Worm (Caenorhabditis elegans) whole organism, young adult: ENCODE results near the gene ufd-3.

Experiments used
- B0336.3 ChIP-seq: fragments of 200-800 bp; sonication (Bioruptor generic); IDR thresholded peaks from 2 replicates; pipeline ENCODE4 v1.3.6; 2022; ENCODE audit warnings: missing genetic modification characterization, missing compliant biosample characterization
- C17E4.6 ChIP-seq: fragments of 200-800 bp; sonication (Bioruptor generic); IDR thresholded peaks from 2 replicates; pipeline ENCODE4 v1.3.6; 2022; ENCODE audit warnings: missing genetic modification reagents, missing genetic modification characterization, missing compliant biosample characterization
- F10E7.11 ChIP-seq: sonication (generic microtip); optimal IDR thresholded peaks from 2 replicates; lab custom pipeline; 2017; ENCODE audit warnings: mild to moderate bottlenecking, missing genetic modification characterization, moderate library complexity, missing compliant biosample characterization
- F22D6.2 ChIP-seq: sonication (generic microtip); optimal IDR thresholded peaks from 2 replicates; lab custom pipeline; 2016; ENCODE audit warnings: mild to moderate bottlenecking, missing genetic modification characterization, missing compliant biosample characterization
- F33H1.4 ChIP-seq: fragments of 200-800 bp; sonication (Bioruptor generic); IDR thresholded peaks from 2 replicates; pipeline ENCODE4 v1.3.6; 2022; ENCODE audit warnings: missing genetic modification reagents, missing genetic modification characterization, missing compliant biosample characterization
- F37B4.10 ChIP-seq: fragments of 200-800 bp; sonication (Bioruptor generic); IDR thresholded peaks from 2 replicates; pipeline ENCODE4 v1.3.6; 2022; ENCODE audit warnings: missing genetic modification characterization, missing compliant biosample characterization
- F49E8.2 ChIP-seq: sonication (generic microtip); optimal IDR thresholded peaks from 3 replicates; lab custom pipeline; 2017; ENCODE audit warnings: missing genetic modification characterization, mild to moderate bottlenecking, missing compliant biosample characterization, antibody characterized with exemption, moderate library complexity; ENCODE audit not compliant: insufficient read depth
- F52B5.7 ChIP-seq: sonication (generic microtip); optimal IDR thresholded peaks from 2 replicates; lab custom pipeline; 2016; ENCODE audit warnings: mild to moderate bottlenecking, missing genetic modification characterization, missing compliant biosample characterization
- F55B11.4 ChIP-seq: sonication (generic microtip); optimal IDR thresholded peaks from 2 replicates; lab custom pipeline; 2016; ENCODE audit warnings: missing compliant biosample characterization, missing genetic modification characterization, borderline replicate concordance; ENCODE audit not compliant: insufficient read depth
- F57C9.4 ChIP-seq: sonication (generic microtip); optimal IDR thresholded peaks from 2 replicates; lab custom pipeline; 2017; ENCODE audit warnings: mild to moderate bottlenecking, missing genetic modification characterization, missing compliant biosample characterization
- K12H6.12 ChIP-seq: fragments of 200-800 bp; sonication (Bioruptor generic); optimal IDR thresholded peaks from 2 replicates; lab custom pipeline; 2018; ENCODE audit warnings: mild to moderate bottlenecking, missing genetic modification characterization, missing compliant biosample characterization
- Y53F4B.3 ChIP-seq: fragments of 200-800 bp; sonication (Bioruptor generic); IDR thresholded peaks from 2 replicates; pipeline ENCODE4 v1.3.6; 2022; ENCODE audit warnings: missing genetic modification reagents, missing genetic modification characterization, missing compliant biosample characterization
- ama-1 ChIP-seq, 3 experiments: fragments of 150-350 bp in 1 of 3; sonication (generic microtip) in 2 of 3; optimal IDR thresholded peaks; 2 replicates each; lab custom pipeline; 2014 to 2018; ENCODE audit warnings: missing biosample characterization in 2 of 3, missing genetic modification characterization in 2 of 3, missing genetic modification reagents in 2 of 3
- aptf-3 ChIP-seq: fragments of 200-800 bp; sonication (Bioruptor generic); IDR thresholded peaks from 2 replicates; pipeline ENCODE4 v1.3.6; 2022; ENCODE audit warnings: missing genetic modification characterization, missing compliant biosample characterization
- attf-3 ChIP-seq: fragments of 200-800 bp; sonication (Bioruptor generic); conservative IDR thresholded peaks from 2 replicates; pipeline ENCODE4 v1.3.6; 2022; ENCODE audit warnings: missing genetic modification reagents, missing genetic modification characterization, missing compliant biosample characterization
- attf-5 ChIP-seq: fragments of 200-800 bp; sonication (Bioruptor generic); optimal IDR thresholded peaks from 2 replicates; lab custom pipeline; 2018; ENCODE audit warnings: mild to moderate bottlenecking, missing genetic modification characterization, missing compliant biosample characterization
- attf-6 ChIP-seq: fragments of 200-800 bp; sonication (Bioruptor generic); IDR thresholded peaks from 2 replicates; pipeline ENCODE4 v1.3.6; 2022; ENCODE audit warnings: missing genetic modification reagents, missing genetic modification characterization, missing compliant biosample characterization
- bed-1 ChIP-seq: fragments of 200-800 bp; sonication (Bioruptor generic); IDR thresholded peaks from 2 replicates; pipeline ENCODE4 v1.3.6; 2022; ENCODE audit warnings: missing genetic modification reagents, missing genetic modification characterization, missing compliant biosample characterization
- cebp-2 ChIP-seq: fragments of 200-800 bp; sonication (Bioruptor generic); IDR thresholded peaks from 2 replicates; pipeline ENCODE4 v1.3.6; 2022; ENCODE audit warnings: missing genetic modification characterization, missing compliant biosample characterization
- ceh-100 ChIP-seq: fragments of 200-800 bp; sonication (Bioruptor generic); IDR thresholded peaks from 2 replicates; pipeline ENCODE4 v1.3.6; 2022; ENCODE audit warnings: missing genetic modification reagents, missing genetic modification characterization, missing compliant biosample characterization
- ceh-58 ChIP-seq: fragments of 200-800 bp; sonication (Bioruptor generic); IDR thresholded peaks from 2 replicates; pipeline ENCODE4 v1.3.6; 2022; ENCODE audit warnings: missing genetic modification characterization, missing compliant biosample characterization
- dox-1 ChIP-seq: fragments of 200-800 bp; sonication (Bioruptor generic); IDR thresholded peaks from 2 replicates; pipeline ENCODE4 v1.3.6; 2022; ENCODE audit warnings: missing genetic modification reagents, missing genetic modification characterization, missing compliant biosample characterization
- egl-18 ChIP-seq: fragments of 200-800 bp; sonication (Bioruptor generic); IDR thresholded peaks from 2 replicates; pipeline ENCODE4 v1.3.6; 2022; ENCODE audit warnings: missing genetic modification reagents, missing genetic modification characterization, missing compliant biosample characterization
- ekl-4 ChIP-seq: fragments of 200-800 bp; sonication (Bioruptor generic); IDR thresholded peaks from 2 replicates; pipeline ENCODE4 v1.3.6; 2022; ENCODE audit warnings: missing genetic modification reagents, missing genetic modification characterization, missing compliant biosample characterization
- ets-4 ChIP-seq: fragments of 200-800 bp; sonication (Bioruptor generic); optimal IDR thresholded peaks from 2 replicates; lab custom pipeline; 2018; ENCODE audit warnings: mild to moderate bottlenecking, missing genetic modification characterization, missing compliant biosample characterization
- hmg-1.2 ChIP-seq: fragments of 200-800 bp; sonication (Bioruptor generic); IDR thresholded peaks from 2 replicates; pipeline ENCODE4 v1.3.6; 2022; ENCODE audit warnings: missing genetic modification reagents, missing genetic modification characterization, missing compliant biosample characterization
- hrde-1 ChIP-seq: sonication (generic microtip); optimal IDR thresholded peaks from 2 replicates; lab custom pipeline; 2016; ENCODE audit warnings: missing genetic modification characterization, mild to moderate bottlenecking, missing compliant biosample characterization, moderate library complexity, missing genotype, missing genetic modification reagents, borderline replicate concordance
- let-607 ChIP-seq, 2 experiments: fragments of 200-800 bp in 1 of 2; sonication (Bioruptor generic) in 1 of 2; sonication (generic microtip) in 1 of 2; optimal IDR thresholded peaks; 2 replicates each; lab custom pipeline; 2016 to 2018; ENCODE audit warnings: mild to moderate bottlenecking in 2 of 2, missing compliant biosample characterization in 2 of 2, missing genetic modification characterization in 2 of 2, moderate library complexity in 2 of 2, missing genotype in 1 of 2
- lin-40 ChIP-seq: sonication (generic microtip); optimal IDR thresholded peaks from 2 replicates; lab custom pipeline; 2016; ENCODE audit warnings: missing genetic modification characterization, mild to moderate bottlenecking, missing compliant biosample characterization, missing genotype, missing genetic modification reagents
- lin-54 ChIP-seq: fragments of 200-800 bp; sonication (Bioruptor generic); optimal IDR thresholded peaks from 2 replicates; lab custom pipeline; 2018; ENCODE audit warnings: mild to moderate bottlenecking, missing genetic modification characterization, missing compliant biosample characterization
- mel-28 ChIP-seq: sonication (generic microtip); optimal IDR thresholded peaks from 2 replicates; lab custom pipeline; 2016; ENCODE audit warnings: borderline replicate concordance, mild to moderate bottlenecking, missing genetic modification characterization, missing compliant biosample characterization
- nfya-2 ChIP-seq: fragments of 200-800 bp; sonication (Bioruptor generic); IDR thresholded peaks from 2 replicates; pipeline ENCODE4 v1.3.6; 2022; ENCODE audit warnings: missing genetic modification reagents, missing genetic modification characterization, missing compliant biosample characterization
- nhr-120 ChIP-seq: fragments of 200-800 bp; sonication (Bioruptor generic); IDR thresholded peaks from 2 replicates; pipeline ENCODE4 v1.3.6; 2022; ENCODE audit warnings: missing genetic modification characterization, missing compliant biosample characterization
- nhr-80 ChIP-seq: sonication (generic microtip); optimal IDR thresholded peaks from 2 replicates; lab custom pipeline; 2016; ENCODE audit warnings: missing genetic modification characterization, missing compliant biosample characterization
- rec-8 ChIP-seq, 2 experiments: sonication (generic microtip); optimal IDR thresholded peaks; 2 replicates each; lab custom pipeline; 2016; ENCODE audit warnings: mild to moderate bottlenecking in 2 of 2, missing genetic modification characterization in 2 of 2, missing genetic modification reagents in 2 of 2, missing genotype in 2 of 2, missing biosample characterization in 1 of 2, missing compliant biosample characterization in 1 of 2, moderate library complexity in 1 of 2
- sdz-38 ChIP-seq: sonication (generic microtip); optimal IDR thresholded peaks from 2 replicates; lab custom pipeline; 2016; ENCODE audit warnings: missing genotype, missing genetic modification characterization, missing compliant biosample characterization
- snpc-1.1 ChIP-seq: sonication (generic microtip); optimal IDR thresholded peaks from 2 replicates; lab custom pipeline; 2017; ENCODE audit warnings: missing genetic modification characterization, mild to moderate bottlenecking, missing compliant biosample characterization, antibody characterized with exemption, moderate library complexity, missing genotype, missing genetic modification reagents; ENCODE audit not compliant: insufficient read depth
- tbp1 ChIP-seq: fragments of 200-800 bp; sonication (Bioruptor generic); optimal IDR thresholded peaks from 2 replicates; lab custom pipeline; 2018; ENCODE audit warnings: mild to moderate bottlenecking, missing genetic modification characterization, missing compliant biosample characterization
- unc-130 ChIP-seq: sonication (generic microtip); optimal IDR thresholded peaks from 2 replicates; lab custom pipeline; 2016; ENCODE audit warnings: missing genetic modification reagents, missing genetic modification characterization, missing compliant biosample characterization
- xnd-1 ChIP-seq: sonication (generic microtip); optimal IDR thresholded peaks from 2 replicates; lab custom pipeline; 2016; ENCODE audit warnings: missing genotype, missing genetic modification reagents, missing genetic modification characterization, missing compliant biosample characterization
- zfh-2 ChIP-seq: fragments of 200-800 bp; sonication (Bioruptor generic); conservative IDR thresholded peaks from 2 replicates; pipeline ENCODE4 v1.3.6; 2022; ENCODE audit warnings: missing genetic modification reagents, missing genetic modification characterization, missing compliant biosample characterization
- ztf-3 ChIP-seq: fragments of 200-800 bp; sonication (Bioruptor generic); optimal IDR thresholded peaks from 2 replicates; lab custom pipeline; 2018; ENCODE audit warnings: mild to moderate bottlenecking, missing genetic modification characterization, missing compliant biosample characterization

The ufd-3 gene

DNA sequence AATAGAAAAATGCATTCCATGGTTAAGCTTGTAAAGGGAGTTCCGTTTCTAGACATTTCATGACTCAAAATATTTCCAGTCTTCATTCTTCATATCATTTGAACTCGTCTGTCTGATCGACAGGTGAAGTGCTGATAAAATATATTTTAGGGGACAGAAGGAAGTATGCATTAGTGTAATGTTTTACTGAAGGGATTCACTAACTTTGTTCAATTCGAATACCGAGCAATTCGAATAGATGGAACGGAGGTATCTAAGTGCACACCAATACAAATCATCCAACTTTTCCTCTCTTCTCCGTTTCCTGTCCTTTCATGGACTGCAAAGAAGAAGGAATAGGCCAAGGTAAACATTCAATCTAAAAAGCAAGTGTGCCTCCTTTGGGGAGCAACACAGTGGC, 23.3 kb downstream of the ufd-3 start:
- TF ChIP-seq ceh-58 (GFP tag; lab: Robert Waterston, UW) (no peak), rec-8 (tag; optimal IDR thresholded peaks at IDR 0.05; lab: Kevin White, UChicago) (no peak), lin-54 (GFP tag; lab: Kevin White, UChicago) (no peak), C17E4.6 (no peak), attf-6 (GFP tag; lab: Robert Waterston, UW) (no peak), nhr-80 (tag; lab: Kevin White, UChicago) (peak; percentile 65), dox-1 (GFP tag; lab: Robert Waterston, UW) (0 out of 2 replicates have a peak, but pooled peaks have one; percentile 2), attf-5 (no peak), F49E8.2 (no peak), sdz-38 (tag; lab: Kevin White, UChicago) (no peak), F52B5.7 (tag; lab: Kevin White, UChicago) (no peak), F55B11.4 (tag; lab: Kevin White, UChicago) (no peak), K12H6.12 (no peak)

DNA sequence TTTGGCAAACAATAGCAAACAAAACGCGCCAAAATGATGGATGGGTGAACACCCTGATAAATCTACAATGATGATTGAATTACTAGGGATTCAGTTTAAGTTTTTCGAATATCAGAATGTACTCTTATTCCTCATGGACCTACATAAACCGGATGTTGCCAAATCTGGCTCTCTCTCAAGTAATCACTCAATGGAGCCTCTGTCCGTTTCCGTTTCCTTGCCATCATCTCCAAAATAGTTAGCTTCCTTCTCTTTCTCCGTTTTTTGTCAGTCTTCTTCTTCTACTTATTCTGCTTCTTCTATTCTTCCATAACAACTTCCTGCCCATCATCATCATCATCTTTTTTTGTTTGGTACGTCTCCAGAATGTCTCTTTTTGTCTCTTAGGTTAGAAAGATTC, 24.8 kb downstream of the ufd-3 start:
- no peak for TF ChIP-seq let-607 (tag; optimal IDR thresholded peaks at IDR 0.05; lab: Kevin White, UChicago)
- no peak for TF ChIP-seq F10E7.11 (tag; lab: Kevin White, UChicago)
- no peak for TF ChIP-seq tbp1 (GFP tag; lab: Kevin White, UChicago)
- no peak for TF ChIP-seq F57C9.4
- no peak for TF ChIP-seq attf-3 (GFP tag; lab: Robert Waterston, UW)
- no peak for TF ChIP-seq rec-8 (tag; optimal IDR thresholded peaks at IDR 0.05; lab: Kevin White, UChicago)
- TF ChIP-seq zfh-2 (GFP tag; lab: Robert Waterston, UW), result no peak
- TF ChIP-seq attf-5, result no peak
- TF ChIP-seq K12H6.12, result no peak
- no peak for TF ChIP-seq F33H1.4 (GFP tag; lab: Robert Waterston, UW)
- no peak for TF ChIP-seq nfya-2
- no peak for TF ChIP-seq mel-28 (tag; lab: Kevin White, UChicago)
- no peak for TF ChIP-seq bed-1 (GFP tag; lab: Robert Waterston, UW)
- TF ChIP-seq F52B5.7 (tag; lab: Kevin White, UChicago), result no peak
- no peak for TF ChIP-seq ceh-100 (GFP tag; lab: Robert Waterston, UW)
- no peak for TF ChIP-seq F37B4.10 (GFP tag; lab: Robert Waterston, UW)

DNA sequence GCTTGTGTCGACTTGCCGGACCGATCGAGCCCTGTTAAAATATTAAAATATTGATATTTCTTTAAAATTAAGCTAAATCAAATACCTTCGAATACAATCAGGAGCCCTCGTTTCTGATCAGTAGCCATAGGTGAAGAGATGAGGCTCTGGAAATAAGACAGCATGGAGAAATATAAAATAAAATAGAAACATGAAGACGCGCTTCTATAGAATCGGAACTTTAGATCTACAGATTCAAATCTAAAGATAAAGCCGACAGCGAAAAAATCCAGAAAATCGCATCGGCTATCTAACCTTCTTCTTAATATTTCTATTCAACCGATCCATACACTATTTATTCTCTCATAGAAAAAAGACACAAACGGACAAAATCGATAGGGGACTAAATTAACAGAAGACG, 26.4 kb downstream of the ufd-3 start, which contains the start of gene dtmk-1:
Gene dtmk-1, minus strand, starts transcription at position 146 of the 400 bp plus-strand sequence.
- 0 out of 2 replicates have a peak, but pooled peaks have one; percentile 21 for TF ChIP-seq ekl-4 (GFP tag; lab: Robert Waterston, UW)
- TF ChIP-seq ama-1 (optimal IDR thresholded peaks at IDR 0.05; lab: Kevin White, UChicago), result peak; percentile 11
- peak in 1 of 2 experiments; percentile 47 for TF ChIP-seq ama-1 (GFP tag; optimal IDR thresholded peaks at IDR 0.05; lab: Kevin White, UChicago)
- 0 out of 2 replicates have a peak, but pooled peaks have one; percentile 12 for TF ChIP-seq hmg-1.2
- TF ChIP-seq snpc-1.1 (tag; lab: Kevin White, UChicago), result peak; percentile 17
- no peak for TF ChIP-seq aptf-3
- no peak for TF ChIP-seq F22D6.2 (tag; lab: Kevin White, UChicago)
- TF ChIP-seq, all 124 proteins: peak for 4

DNA sequence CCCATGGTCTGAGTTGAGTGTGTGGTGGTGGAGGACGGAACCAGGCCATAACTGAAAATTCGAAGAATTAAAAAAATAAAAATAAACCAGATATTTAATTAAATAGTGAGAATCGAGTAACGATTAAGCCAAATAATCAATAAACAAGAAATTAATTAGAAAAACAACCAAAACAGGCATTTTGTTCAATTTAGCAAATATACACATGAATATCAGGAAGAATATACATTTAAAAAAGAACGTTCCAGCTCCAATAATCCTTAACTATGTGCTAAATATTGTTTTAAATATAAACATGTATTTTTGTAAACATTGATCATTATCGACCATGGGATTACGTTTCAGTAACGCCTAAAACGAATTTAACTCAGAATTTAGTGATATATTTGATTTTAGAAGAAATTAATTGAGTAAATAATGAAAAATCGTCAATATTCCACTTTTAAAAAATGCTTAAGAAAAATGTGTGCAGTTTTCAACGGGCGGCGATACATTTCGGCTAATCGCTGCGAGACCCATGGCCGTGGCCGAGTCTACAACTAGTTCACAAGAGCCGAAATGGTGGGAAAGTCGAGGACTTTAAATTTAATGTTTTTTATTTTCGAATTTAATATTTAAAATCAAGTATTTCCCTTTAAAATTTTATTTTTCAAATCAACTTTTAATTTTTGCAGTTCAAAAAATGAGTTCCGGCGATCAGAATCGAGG, 27.6 kb downstream of the ufd-3 start, which contains the start of the genes R53.4 and psf-1:
Gene R53.4, minus strand, starts transcription at position 51 of the 708 bp plus-strand sequence.
Gene psf-1, plus strand, starts transcription at position 675 of the 708 bp plus-strand sequence.
- TF ChIP-seq xnd-1 (tag; lab: Kevin White, UChicago) (no peak), ets-4 (GFP tag; lab: Kevin White, UChicago) (no peak), nhr-120 (GFP tag; lab: Robert Waterston, UW) (no peak), cebp-2 (GFP tag; lab: Robert Waterston, UW) (no peak), unc-130 (GFP tag; lab: Kevin White, UChicago) (peak; percentile 52), Y53F4B.3 (GFP tag; lab: Robert Waterston, UW) (no peak), lin-40 (tag; lab: Kevin White, UChicago) (no peak), F57C9.4 (no peak), hrde-1 (no peak), B0336.3 (no peak), egl-18 (no peak), attf-5 (peak; percentile 59), ztf-3 (no peak), zfh-2 (GFP tag; lab: Robert Waterston, UW) (no peak)
